Fruit fly (Drosophila melanogaster) whole organism, embryonic: Measurements from ENCODE around the gene CG32073.

Source experiments
- B-H2 ChIP-seq: fragments of 200-800 bp; sonication (Bioruptor generic); optimal IDR thresholded peaks from 2 replicates; lab custom pipeline; 2018; ENCODE audit warnings: missing biosample characterization, mild to moderate bottlenecking, missing genetic modification characterization
- CG1024 ChIP-seq: fragments of 200-800 bp; sonication (Bioruptor generic); IDR thresholded peaks from 2 replicates; pipeline ENCODE4 v1.3.6; 2022; ENCODE audit warnings: missing biosample characterization, missing genetic modification characterization
- CG12769 ChIP-seq: fragments of 200-800 bp; sonication (Bioruptor generic); optimal IDR thresholded peaks from 2 replicates; lab custom pipeline; 2019; ENCODE audit warnings: missing biosample characterization, mild to moderate bottlenecking, missing genetic modification characterization, moderate library complexity
- CG14441 ChIP-seq: fragments of 200-800 bp; sonication (Bioruptor generic); IDR thresholded peaks from 2 replicates; pipeline ENCODE4 v1.3.6; 2022; ENCODE audit warnings: missing biosample characterization, missing genetic modification characterization
- CG14965 ChIP-seq: fragments of 200-800 bp; sonication (Bioruptor generic); optimal IDR thresholded peaks from 2 replicates; lab custom pipeline; 2016; ENCODE audit warnings: missing biosample characterization, missing genetic modification characterization, borderline replicate concordance
- CG1792 ChIP-seq: fragments of 200-800 bp; sonication (Bioruptor generic); optimal IDR thresholded peaks from 2 replicates; lab custom pipeline; 2016; ENCODE audit warnings: missing biosample characterization, missing genetic modification characterization
- CG1832 ChIP-seq: fragments of 200-800 bp; sonication (Bioruptor generic); optimal IDR thresholded peaks from 2 replicates; lab custom pipeline; 2017; ENCODE audit warnings: missing biosample characterization, mild to moderate bottlenecking, missing genetic modification characterization, inconsistent platforms
- CG2678 ChIP-seq: fragments of 200-800 bp; sonication (Bioruptor generic); optimal IDR thresholded peaks from 3 replicates; lab custom pipeline; 2019; ENCODE audit warnings: missing biosample characterization, mild to moderate bottlenecking, missing genetic modification characterization, moderate library complexity
- CG33557 ChIP-seq: fragments of 200-800 bp; sonication (Bioruptor generic); optimal IDR thresholded peaks from 2 replicates; lab custom pipeline; 2019; ENCODE audit warnings: missing biosample characterization, mild to moderate bottlenecking, missing genetic modification characterization, moderate library complexity
- CG34422 ChIP-seq: fragments of 200-800 bp; sonication (Bioruptor generic); IDR thresholded peaks from 3 replicates; pipeline ENCODE4 v1.3.6; 2022; ENCODE audit warnings: missing biosample characterization, missing genetic modification characterization
- CG3995 ChIP-seq: fragments of 200-800 bp; sonication (Bioruptor generic); optimal IDR thresholded peaks from 3 replicates; lab custom pipeline; 2016; ENCODE audit warnings: missing biosample characterization, missing genetic modification characterization
- CG42726 ChIP-seq: fragments of 200-800 bp; sonication (Bioruptor generic); IDR thresholded peaks from 2 replicates; pipeline ENCODE4 v1.3.6; 2022; ENCODE audit warnings: missing biosample characterization, missing genetic modification characterization; ENCODE audit not compliant: partially characterized antibody
- CG4360 ChIP-seq: fragments of 200-800 bp; sonication (Bioruptor generic); IDR thresholded peaks from 2 replicates; pipeline ENCODE4 v1.3.6; 2022; ENCODE audit warnings: missing biosample characterization, missing genetic modification characterization
- CG7745 ChIP-seq: fragments of 200-800 bp; sonication (Bioruptor generic); optimal IDR thresholded peaks from 2 replicates; lab custom pipeline; 2018; ENCODE audit warnings: missing biosample characterization, mild to moderate bottlenecking, missing genetic modification characterization, moderate library complexity
- CG7839 ChIP-seq: fragments of 200-800 bp; sonication (Bioruptor generic); optimal IDR thresholded peaks from 3 replicates; lab custom pipeline; 2018; ENCODE audit warnings: missing biosample characterization, mild to moderate bottlenecking, missing genetic modification characterization, moderate library complexity
- CG9797 ChIP-seq: fragments of 200-800 bp; sonication (Bioruptor generic); optimal IDR thresholded peaks from 3 replicates; lab custom pipeline; 2018; ENCODE audit warnings: missing biosample characterization, mild to moderate bottlenecking, missing genetic modification characterization
- CG9932 ChIP-seq: fragments of 200-800 bp; sonication (Bioruptor generic); IDR thresholded peaks from 2 replicates; pipeline ENCODE4 v1.3.6; 2022; ENCODE audit warnings: missing biosample characterization, missing genetic modification characterization
- CTCF ChIP-seq: fragments of 200-800 bp; sonication (Bioruptor generic); optimal IDR thresholded peaks from 2 replicates; lab custom pipeline; 2017; ENCODE audit warnings: missing biosample characterization, mild to moderate bottlenecking, missing genetic modification characterization, moderate library complexity
- Deaf1 ChIP-seq: fragments of 200-800 bp; optimal IDR thresholded peaks from 3 replicates; lab custom pipeline; 2019; ENCODE audit warnings: missing biosample characterization, mild to moderate bottlenecking, missing genetic modification characterization, moderate library complexity
- Dip2 ChIP-seq: fragments of 200-800 bp; sonication (Bioruptor generic); IDR thresholded peaks from 2 replicates; pipeline ENCODE4 v1.3.6; 2022; ENCODE audit warnings: missing biosample characterization, missing genetic modification characterization
- Fer2 ChIP-seq: fragments of 200-800 bp; sonication (Bioruptor generic); optimal IDR thresholded peaks from 2 replicates; lab custom pipeline; 2018; ENCODE audit warnings: missing biosample characterization, mild to moderate bottlenecking, missing genetic modification characterization, moderate library complexity
- HHEX ChIP-seq: fragments of 200-800 bp; sonication (Bioruptor generic); optimal IDR thresholded peaks from 3 replicates; lab custom pipeline; 2017; ENCODE audit warnings: missing biosample characterization, mild to moderate bottlenecking, missing genetic modification characterization, missing genetic modification reagents
- Hand ChIP-seq: fragments of 200-800 bp; sonication (Bioruptor generic); optimal IDR thresholded peaks from 2 replicates; lab custom pipeline; 2017; ENCODE audit warnings: mild to moderate bottlenecking, missing biosample characterization, missing genetic modification reagents, missing genetic modification characterization
- Hmr ChIP-seq: fragments of 200-800 bp; sonication (Bioruptor generic); optimal IDR thresholded peaks from 3 replicates; lab custom pipeline; 2017; ENCODE audit warnings: mild to moderate bottlenecking, missing biosample characterization, missing genetic modification reagents, missing genetic modification characterization
- MTF-1 ChIP-seq: fragments of 200-800 bp; sonication (Bioruptor generic); optimal IDR thresholded peaks from 2 replicates; lab custom pipeline; 2018; ENCODE audit warnings: missing biosample characterization, mild to moderate bottlenecking, missing genetic modification characterization, borderline replicate concordance
- NK7.1 ChIP-seq: fragments of 200-800 bp; sonication (Bioruptor generic); optimal IDR thresholded peaks from 3 replicates; lab custom pipeline; 2016; ENCODE audit warnings: missing biosample characterization, missing genetic modification characterization
- PHDP ChIP-seq: fragments of 200-800 bp; sonication (Bioruptor generic); optimal IDR thresholded peaks from 3 replicates; lab custom pipeline; 2018; ENCODE audit warnings: missing biosample characterization, mild to moderate bottlenecking, missing genetic modification characterization, moderate library complexity
- Sry-δ ChIP-seq: fragments of 200-800 bp; sonication (Bioruptor generic); optimal IDR thresholded peaks from 2 replicates; lab custom pipeline; 2016; ENCODE audit warnings: missing biosample characterization, missing genetic modification characterization
- TFAM ChIP-seq: fragments of 200-800 bp; sonication (Bioruptor generic); optimal IDR thresholded peaks from 2 replicates; lab custom pipeline; 2017; ENCODE audit warnings: missing biosample characterization, missing genetic modification characterization, inconsistent platforms
- Trl ChIP-seq, 3 experiments: fragments of >200 bp in 2 of 3; fragments of 200-800 bp in 1 of 3; sonication (Bioruptor generic) in 1 of 3; optimal IDR thresholded peaks; 2 replicates in 1 of 3; 3 replicates in 2 of 3; lab custom pipeline; 2016 to 2017; ENCODE audit warnings: missing biosample characterization in 1 of 3, missing genetic modification characterization in 1 of 3
- YL-1 ChIP-seq: fragments of 200-800 bp; sonication (Bioruptor generic); optimal IDR thresholded peaks from 3 replicates; lab custom pipeline; 2017; ENCODE audit warnings: missing biosample characterization, mild to moderate bottlenecking, missing genetic modification characterization
- bcd ChIP-seq: fragments of 200-800 bp; sonication (Bioruptor generic); optimal IDR thresholded peaks from 2 replicates; lab custom pipeline; 2017; ENCODE audit warnings: missing biosample characterization, mild to moderate bottlenecking, missing genetic modification characterization
- bigmax ChIP-seq: fragments of 200-800 bp; sonication (Bioruptor generic); optimal IDR thresholded peaks from 2 replicates; lab custom pipeline; 2018; ENCODE audit warnings: missing biosample characterization, mild to moderate bottlenecking, missing genetic modification characterization
- caup ChIP-seq: fragments of 200-800 bp; sonication (Bioruptor generic); optimal IDR thresholded peaks from 3 replicates; lab custom pipeline; 2017; ENCODE audit warnings: missing biosample characterization, mild to moderate bottlenecking, missing genetic modification characterization, moderate library complexity; ENCODE audit not compliant: severe bottlenecking
- chm ChIP-seq: fragments of 200-800 bp; sonication (Bioruptor generic); IDR thresholded peaks from 2 replicates; pipeline ENCODE4 v1.3.6; 2022; ENCODE audit warnings: missing biosample characterization, missing genetic modification characterization
- croc ChIP-seq: fragments of 200-800 bp; sonication (Bioruptor generic); conservative IDR thresholded peaks from 3 replicates; pipeline ENCODE4 v1.3.6; 2022; ENCODE audit warnings: missing biosample characterization, missing genetic modification characterization
- ems ChIP-seq: fragments of 200-800 bp; sonication (Bioruptor generic); optimal IDR thresholded peaks from 3 replicates; lab custom pipeline; 2016; ENCODE audit warnings: missing biosample characterization, missing genetic modification characterization
- gsb ChIP-seq: fragments of 200-800 bp; sonication (Bioruptor generic); IDR thresholded peaks from 2 replicates; pipeline ENCODE4 v1.3.6; 2022; ENCODE audit warnings: missing biosample characterization, missing genetic modification characterization
- mirr ChIP-seq: fragments of 200-800 bp; sonication (Bioruptor generic); optimal IDR thresholded peaks from 3 replicates; lab custom pipeline; 2018; ENCODE audit warnings: missing biosample characterization, mild to moderate bottlenecking, missing genetic modification characterization
- p53 ChIP-seq: fragments of 200-800 bp; sonication (Bioruptor generic); optimal IDR thresholded peaks from 2 replicates; lab custom pipeline; 2016; ENCODE audit warnings: missing biosample characterization, missing genetic modification characterization
- pan ChIP-seq, 4 experiments: fragments of >200 bp in 3 of 4; fragments of 200-800 bp in 1 of 4; sonication (Bioruptor generic) in 1 of 4; optimal IDR thresholded peaks in 3 of 4; IDR thresholded peaks in 1 of 4; 2 replicates each; pipeline versions ENCODE4 v1.3.6 to Lab custom; 2017 to 2022; ENCODE audit warnings: missing biosample characterization in 2 of 4, missing genetic modification characterization in 2 of 4, mixed read lengths in 1 of 4
- pum ChIP-seq: fragments of 200-800 bp; sonication (Bioruptor generic); optimal IDR thresholded peaks from 2 replicates; lab custom pipeline; 2016; ENCODE audit warnings: missing biosample characterization, missing genetic modification characterization
- pzg ChIP-seq: fragments of 200-800 bp; sonication (Bioruptor generic); optimal IDR thresholded peaks from 3 replicates; lab custom pipeline; 2018; ENCODE audit warnings: missing biosample characterization, mild to moderate bottlenecking, missing genetic modification characterization, moderate library complexity
- rib ChIP-seq: fragments of 200-800 bp; sonication (Bioruptor generic); IDR thresholded peaks from 2 replicates; pipeline ENCODE4 v1.3.6; 2022; ENCODE audit warnings: missing biosample characterization, missing genetic modification characterization
- sob ChIP-seq: fragments of 200-800 bp; sonication (Bioruptor generic); IDR thresholded peaks from 2 replicates; pipeline ENCODE4 v1.3.6; 2022; ENCODE audit warnings: missing biosample characterization, missing genetic modification characterization
- ttk ChIP-seq: fragments of 200-800 bp; sonication (Bioruptor generic); IDR thresholded peaks from 2 replicates; pipeline ENCODE4 v2.1.2; 2022; ENCODE audit warnings: missing biosample characterization, missing genetic modification characterization
- tup ChIP-seq: fragments of 200-800 bp; sonication (Bioruptor generic); optimal IDR thresholded peaks from 2 replicates; lab custom pipeline; 2016; ENCODE audit warnings: missing biosample characterization, mild to moderate bottlenecking, missing genetic modification characterization, moderate library complexity
- vvl ChIP-seq: fragments of 200-800 bp; sonication (Bioruptor generic); IDR thresholded peaks from 2 replicates; pipeline ENCODE4 v1.3.6; 2022; ENCODE audit warnings: missing biosample characterization, missing genetic modification characterization
- wdn ChIP-seq: fragments of 200-800 bp; sonication (Bioruptor generic); IDR thresholded peaks from 2 replicates; pipeline ENCODE4 v1.3.6; 2022; ENCODE audit warnings: missing biosample characterization, missing genetic modification characterization

Gene CG32073

DNA sequence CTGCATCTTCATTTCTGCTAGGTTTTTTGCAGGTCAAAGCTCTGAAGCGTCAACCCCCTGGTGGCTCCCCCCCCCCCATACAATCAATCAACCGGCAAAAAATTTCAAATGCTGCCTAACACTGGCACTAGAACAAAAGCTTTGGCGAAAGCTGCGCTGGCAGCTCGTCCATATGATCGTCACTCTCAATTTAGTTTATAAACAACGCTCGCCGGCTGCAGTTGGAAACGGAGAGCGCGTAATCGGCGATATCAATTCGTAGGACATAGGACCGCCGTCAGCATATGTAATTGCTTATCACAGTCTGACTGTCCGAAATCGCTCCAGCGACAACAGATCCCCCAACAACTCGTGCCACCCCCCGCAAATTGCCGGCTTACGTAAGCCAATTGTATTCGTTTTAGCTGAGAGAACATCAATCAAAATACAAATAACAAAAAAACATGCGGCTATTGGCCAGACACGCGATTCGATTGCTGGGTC, 37.0 kb downstream of the CG32073 start, which contains the start of gene Mocs1 (continued):
- no peak for TF ChIP-seq CG3995 (GFP tag; lab: Kevin White, UChicago)
- no peak for TF ChIP-seq TFAM (GFP tag; lab: Kevin White, UChicago)
- TF ChIP-seq rib (GFP tag; lab: Robert Waterston, UW) = peak; percentile 60; the same call in 1 of the 2 replicates
- TF ChIP-seq CG1792 (GFP tag; lab: Kevin White, UChicago) = no peak
- no peak for TF ChIP-seq CG4360 (GFP tag; lab: Robert Waterston, UW)
- TF ChIP-seq CG14441 = no peak
- TF ChIP-seq chm = peak; percentile 28; the same call in 1 of the 2 replicates
- peak; percentile 22 for TF ChIP-seq Hmr (GFP tag; lab: Kevin White, UChicago)
- no peak for TF ChIP-seq CG9797
- peak; percentile 26; the same call in 1 of the 2 replicates for TF ChIP-seq ttk (GFP tag; lab: Robert Waterston, UW)
- peak; percentile 41 for TF ChIP-seq pzg (GFP tag; lab: Kevin White, UChicago)
- TF ChIP-seq CG12769 (tag; lab: Kevin White, UChicago) = peak; percentile 38
- TF ChIP-seq CG14965 = no peak
- no peak for TF ChIP-seq bcd
- no peak for TF ChIP-seq Dip2
- peak; percentile 36 for TF ChIP-seq B-H2
- no peak for TF ChIP-seq pan (optimal IDR thresholded peaks at IDR 0.05; lab: Kevin White, UChicago)
- peak in 1 of 2 experiments; percentile 14 for TF ChIP-seq pan (GFP tag; optimal IDR thresholded peaks at IDR 0.05 in 1 of 2, IDR thresholded peaks at IDR 0.05 in 1 of 2)
- peak in 1 of 2 experiments; percentile 6 for TF ChIP-seq Trl (optimal IDR thresholded peaks at IDR 0.05; lab: Kevin White, UChicago)
- TF ChIP-seq Trl (GFP tag; optimal IDR thresholded peaks at IDR 0.05; lab: Kevin White, UChicago) = no peak
- TF ChIP-seq wdn (GFP tag; lab: Robert Waterston, UW) = peak; percentile 30; the same call in 1 of the 2 replicates
- no peak for TF ChIP-seq CG1024 (GFP tag; lab: Robert Waterston, UW)
- no peak for TF ChIP-seq CTCF (GFP tag; lab: Kevin White, UChicago)
- TF ChIP-seq CG42726 (GFP tag; lab: Robert Waterston, UW) = peak; percentile 26; the same call in 1 of the 2 replicates
- TF ChIP-seq p53 (GFP tag; lab: Kevin White, UChicago) = no peak
- TF ChIP-seq CG33557 (GFP tag; lab: Kevin White, UChicago) = no peak
- TF ChIP-seq CG1832 = no peak
- peak; percentile 7 for TF ChIP-seq CG2678 (tag; lab: Kevin White, UChicago)
- peak; percentile 6 for TF ChIP-seq HHEX (GFP tag; lab: Kevin White, UChicago)
- TF ChIP-seq YL-1 (GFP tag; lab: Kevin White, UChicago) = no peak
- TF ChIP-seq croc (GFP tag; lab: Robert Waterston, UW) = no peak
- no peak for TF ChIP-seq CG7745 (tag; lab: Kevin White, UChicago)
- TF ChIP-seq NK7.1 (GFP tag; lab: Kevin White, UChicago) = no peak
- TF ChIP-seq CG7839 (tag; lab: Kevin White, UChicago) = no peak
- peak; percentile 23 for TF ChIP-seq mirr (GFP tag; lab: Kevin White, UChicago)
- no peak for TF ChIP-seq Hand
- TF ChIP-seq Fer2 (tag; lab: Kevin White, UChicago) = no peak
- TF ChIP-seq CG34422 = peak; percentile 77; the same call in 1 of the 3 replicates
- no peak; the same call in 1 of the 2 replicates for TF ChIP-seq sob (GFP tag; lab: Robert Waterston, UW)
- TF ChIP-seq gsb (GFP tag; lab: Robert Waterston, UW) = no peak
- no peak for TF ChIP-seq ems (GFP tag; lab: Kevin White, UChicago)
- peak; percentile 8 for TF ChIP-seq Deaf1 (tag; lab: Kevin White, UChicago)
- no peak for TF ChIP-seq pum
- no peak for TF ChIP-seq bigmax (GFP tag; lab: Kevin White, UChicago)
- TF ChIP-seq CG9932 (GFP tag; lab: Robert Waterston, UW) = peak; percentile 52
- TF ChIP-seq MTF-1 (GFP tag; lab: Kevin White, UChicago) = no peak
- TF ChIP-seq caup = peak; percentile 6
- no peak for TF ChIP-seq tup (GFP tag; lab: Kevin White, UChicago)
- 0 out of 2 replicates have a peak, but pooled peaks have one; percentile 8 for TF ChIP-seq vvl (GFP tag; lab: Robert Waterston, UW)
- TF ChIP-seq Sry-δ (GFP tag; lab: Kevin White, UChicago) = no peak
- peak; percentile 2 for TF ChIP-seq PHDP (tag; lab: Kevin White, UChicago)
